Worm (Caenorhabditis elegans) whole organism, young adult: ENCODE results near the gene mdt-10.
A peak's percentile ranks its signal among the peaks of the same experiment; 100 is the strongest.

ENCODE experiments used
- B0336.3 ChIP-seq: fragments of 200-800 bp; sonication (Bioruptor generic); IDR thresholded peaks from 2 replicates; pipeline ENCODE4 v1.3.6; 2022; ENCODE audit warnings: missing genetic modification characterization, missing compliant biosample characterization
- C17E4.6 ChIP-seq: fragments of 200-800 bp; sonication (Bioruptor generic); IDR thresholded peaks from 2 replicates; pipeline ENCODE4 v1.3.6; 2022; ENCODE audit warnings: missing genetic modification reagents, missing genetic modification characterization, missing compliant biosample characterization
- F22D6.2 ChIP-seq: sonication (generic microtip); optimal IDR thresholded peaks from 2 replicates; lab custom pipeline; 2016; ENCODE audit warnings: mild to moderate bottlenecking, missing genetic modification characterization, missing compliant biosample characterization
- F52B5.7 ChIP-seq: sonication (generic microtip); optimal IDR thresholded peaks from 2 replicates; lab custom pipeline; 2016; ENCODE audit warnings: mild to moderate bottlenecking, missing genetic modification characterization, missing compliant biosample characterization
- F55B11.4 ChIP-seq: sonication (generic microtip); optimal IDR thresholded peaks from 2 replicates; lab custom pipeline; 2016; ENCODE audit warnings: missing compliant biosample characterization, missing genetic modification characterization, borderline replicate concordance; ENCODE audit not compliant: insufficient read depth
- F57C9.4 ChIP-seq: sonication (generic microtip); optimal IDR thresholded peaks from 2 replicates; lab custom pipeline; 2017; ENCODE audit warnings: mild to moderate bottlenecking, missing genetic modification characterization, missing compliant biosample characterization
- K12H6.12 ChIP-seq: fragments of 200-800 bp; sonication (Bioruptor generic); optimal IDR thresholded peaks from 2 replicates; lab custom pipeline; 2018; ENCODE audit warnings: mild to moderate bottlenecking, missing genetic modification characterization, missing compliant biosample characterization
- T07F8.4 ChIP-seq: sonication (generic microtip); optimal IDR thresholded peaks from 2 replicates; lab custom pipeline; 2016; ENCODE audit warnings: mild to moderate bottlenecking, missing genetic modification characterization, moderate library complexity, missing compliant biosample characterization
- Y53F4B.3 ChIP-seq: fragments of 200-800 bp; sonication (Bioruptor generic); IDR thresholded peaks from 2 replicates; pipeline ENCODE4 v1.3.6; 2022; ENCODE audit warnings: missing genetic modification reagents, missing genetic modification characterization, missing compliant biosample characterization
- Y53G8AR.9 ChIP-seq: fragments of 200-800 bp; sonication (Bioruptor generic); conservative IDR thresholded peaks from 2 replicates; pipeline ENCODE4 v1.3.6; 2022; ENCODE audit warnings: missing genetic modification reagents, missing genetic modification characterization, missing compliant biosample characterization
- Y95B8A.8 ChIP-seq: fragments of 200-800 bp; sonication (Bioruptor generic); IDR thresholded peaks from 2 replicates; pipeline ENCODE4 v1.3.6; 2022; ENCODE audit warnings: missing genetic modification reagents, missing genetic modification characterization, missing compliant biosample characterization
- akir-1 ChIP-seq: fragments of 200-800 bp; sonication (Bioruptor generic); optimal IDR thresholded peaks from 2 replicates; lab custom pipeline; 2018; ENCODE audit warnings: mild to moderate bottlenecking, missing genetic modification characterization, moderate library complexity, missing compliant biosample characterization
- atf-7 ChIP-seq: sonication (generic microtip); optimal IDR thresholded peaks from 2 replicates; lab custom pipeline; 2017; ENCODE audit warnings: mild to moderate bottlenecking, missing genetic modification characterization, missing compliant biosample characterization
- attf-3 ChIP-seq: fragments of 200-800 bp; sonication (Bioruptor generic); conservative IDR thresholded peaks from 2 replicates; pipeline ENCODE4 v1.3.6; 2022; ENCODE audit warnings: missing genetic modification reagents, missing genetic modification characterization, missing compliant biosample characterization
- attf-5 ChIP-seq: fragments of 200-800 bp; sonication (Bioruptor generic); optimal IDR thresholded peaks from 2 replicates; lab custom pipeline; 2018; ENCODE audit warnings: mild to moderate bottlenecking, missing genetic modification characterization, missing compliant biosample characterization
- ccch-3 ChIP-seq: fragments of 200-800 bp; sonication (Bioruptor generic); optimal IDR thresholded peaks from 2 replicates; lab custom pipeline; 2018; ENCODE audit warnings: mild to moderate bottlenecking, missing genetic modification characterization, missing compliant biosample characterization
- cebp-2 ChIP-seq: fragments of 200-800 bp; sonication (Bioruptor generic); IDR thresholded peaks from 2 replicates; pipeline ENCODE4 v1.3.6; 2022; ENCODE audit warnings: missing genetic modification characterization, missing compliant biosample characterization
- ceh-100 ChIP-seq: fragments of 200-800 bp; sonication (Bioruptor generic); IDR thresholded peaks from 2 replicates; pipeline ENCODE4 v1.3.6; 2022; ENCODE audit warnings: missing genetic modification reagents, missing genetic modification characterization, missing compliant biosample characterization
- ceh-40 ChIP-seq: fragments of 200-800 bp; sonication (Bioruptor generic); IDR thresholded peaks from 2 replicates; pipeline ENCODE4 v1.3.6; 2022; ENCODE audit warnings: missing genetic modification characterization, missing compliant biosample characterization
- egl-44 ChIP-seq: fragments of 200-800 bp; sonication (Bioruptor generic); IDR thresholded peaks from 2 replicates; pipeline ENCODE4 v1.3.6; 2022; ENCODE audit warnings: missing genetic modification reagents, missing genetic modification characterization, missing compliant biosample characterization
- ekl-4 ChIP-seq: fragments of 200-800 bp; sonication (Bioruptor generic); IDR thresholded peaks from 2 replicates; pipeline ENCODE4 v1.3.6; 2022; ENCODE audit warnings: missing genetic modification reagents, missing genetic modification characterization, missing compliant biosample characterization
- ets-4 ChIP-seq: fragments of 200-800 bp; sonication (Bioruptor generic); optimal IDR thresholded peaks from 2 replicates; lab custom pipeline; 2018; ENCODE audit warnings: mild to moderate bottlenecking, missing genetic modification characterization, missing compliant biosample characterization
- hlh-26 ChIP-seq: fragments of 200-800 bp; sonication (Bioruptor generic); conservative IDR thresholded peaks from 2 replicates; pipeline ENCODE4 v1.3.6; 2022; ENCODE audit warnings: missing genetic modification reagents, missing genetic modification characterization, missing compliant biosample characterization
- hrde-1 ChIP-seq: sonication (generic microtip); optimal IDR thresholded peaks from 2 replicates; lab custom pipeline; 2016; ENCODE audit warnings: missing genetic modification characterization, mild to moderate bottlenecking, missing compliant biosample characterization, moderate library complexity, missing genotype, missing genetic modification reagents, borderline replicate concordance
- let-526 ChIP-seq: fragments of 200-800 bp; sonication (Bioruptor generic); IDR thresholded peaks from 2 replicates; pipeline ENCODE4 v1.3.6; 2022; ENCODE audit warnings: missing genetic modification reagents, missing genetic modification characterization, missing compliant biosample characterization
- lin-26 ChIP-seq: fragments of 200-800 bp; sonication (Bioruptor generic); IDR thresholded peaks from 2 replicates; pipeline ENCODE4 v1.3.6; 2022; ENCODE audit warnings: missing genetic modification reagents, missing genetic modification characterization, missing compliant biosample characterization
- madf-10 ChIP-seq: sonication (generic microtip); optimal IDR thresholded peaks from 2 replicates; lab custom pipeline; 2016; ENCODE audit warnings: mild to moderate bottlenecking, missing genetic modification characterization, missing compliant biosample characterization
- madf-3 ChIP-seq: fragments of 200-800 bp; sonication (Bioruptor generic); IDR thresholded peaks from 2 replicates; pipeline ENCODE4 v1.3.6; 2022; ENCODE audit warnings: missing genetic modification reagents, missing genetic modification characterization, missing compliant biosample characterization
- snpc-1.3 ChIP-seq: sonication (generic microtip); optimal IDR thresholded peaks from 2 replicates; lab custom pipeline; 2017; ENCODE audit warnings: missing genetic modification characterization, mild to moderate bottlenecking, missing compliant biosample characterization, antibody characterized with exemption, moderate library complexity, missing genotype, missing genetic modification reagents; ENCODE audit not compliant: insufficient read depth
- sptf-2 ChIP-seq: fragments of 200-800 bp; sonication (Bioruptor generic); optimal IDR thresholded peaks from 2 replicates; lab custom pipeline; 2018; ENCODE audit warnings: mild to moderate bottlenecking, missing genetic modification characterization, missing compliant biosample characterization
- unc-130 ChIP-seq: sonication (generic microtip); optimal IDR thresholded peaks from 2 replicates; lab custom pipeline; 2016; ENCODE audit warnings: missing genetic modification reagents, missing genetic modification characterization, missing compliant biosample characterization
- zfh-2 ChIP-seq: fragments of 200-800 bp; sonication (Bioruptor generic); conservative IDR thresholded peaks from 2 replicates; pipeline ENCODE4 v1.3.6; 2022; ENCODE audit warnings: missing genetic modification reagents, missing genetic modification characterization, missing compliant biosample characterization
- ztf-3 ChIP-seq: fragments of 200-800 bp; sonication (Bioruptor generic); optimal IDR thresholded peaks from 2 replicates; lab custom pipeline; 2018; ENCODE audit warnings: mild to moderate bottlenecking, missing genetic modification characterization, missing compliant biosample characterization

mdt-10 gene

ce11 chrII:7860221-7860928 lies 5.5 kb upstream of the mdt-10 start, which contains the start of gene lin-5 (continued):
- TF ChIP-seq unc-130 (GFP tag; lab: Kevin White, UChicago), result peak; percentile 82
- TF ChIP-seq hlh-26, result no peak
- TF ChIP-seq Y53G8AR.9 (GFP tag; lab: Robert Waterston, UW), result peak; percentile 73; the same call in 1 of the 2 replicates
- no peak for TF ChIP-seq egl-44 (GFP tag; lab: Robert Waterston, UW)
- no peak for TF ChIP-seq T07F8.4 (tag; lab: Kevin White, UChicago)
- no peak for TF ChIP-seq ztf-3
- TF ChIP-seq zfh-2 (GFP tag; lab: Robert Waterston, UW), result no peak
- TF ChIP-seq F57C9.4 (tag; lab: Kevin White, UChicago), result no peak
- no peak for TF ChIP-seq F52B5.7
- peak; percentile 70 for TF ChIP-seq ekl-4 (GFP tag; lab: Robert Waterston, UW)
- no peak for TF ChIP-seq lin-26 (GFP tag; lab: Robert Waterston, UW)
- TF ChIP-seq Y95B8A.8 (GFP tag; lab: Robert Waterston, UW), result peak; percentile 69; the same call in 1 of the 2 replicates
- no peak for TF ChIP-seq ccch-3 (GFP tag; lab: Kevin White, UChicago)
- no peak for TF ChIP-seq F22D6.2 (tag; lab: Kevin White, UChicago)
- TF ChIP-seq madf-3, result 0 out of 2 replicates have a peak, but pooled peaks have one; percentile 48
- no peak for TF ChIP-seq akir-1 (GFP tag; lab: Kevin White, UChicago)
- TF ChIP-seq cebp-2 (GFP tag; lab: Robert Waterston, UW), result no peak
- no peak for TF ChIP-seq ceh-40 (GFP tag; lab: Robert Waterston, UW)
- no peak for TF ChIP-seq atf-7 (tag; lab: Kevin White, UChicago)
- no peak for TF ChIP-seq ets-4 (GFP tag; lab: Kevin White, UChicago)
- TF ChIP-seq B0336.3 (GFP tag; lab: Robert Waterston, UW), result peak; percentile 71; the same call in 1 of the 2 replicates
- TF ChIP-seq madf-10, result no peak
- TF ChIP-seq, all 124 proteins: peak for 38

- TF ChIP-seq let-526 (GFP tag; lab: Robert Waterston, UW), result no peak
- TF ChIP-seq Y53F4B.3 (GFP tag; lab: Robert Waterston, UW), result no peak
- TF ChIP-seq lin-26 (GFP tag; lab: Robert Waterston, UW), result no peak
- TF ChIP-seq hrde-1 (tag; lab: Kevin White, UChicago), result no peak
- no peak for TF ChIP-seq snpc-1.3 (tag; lab: Kevin White, UChicago)
- TF ChIP-seq F55B11.4 (tag; lab: Kevin White, UChicago), result no peak
- TF ChIP-seq C17E4.6 (GFP tag; lab: Robert Waterston, UW), result no peak
Measured at ce11 chrII:7858101-7858500, 3.3 kb upstream of the mdt-10 start, which contains the start of gene sds-22. Gene sds-22, plus strand, starts transcription at chrII:7858401.

ce11 chrII:7857485-7858010 lies 2.7 kb upstream of the mdt-10 start, which contains the start of the genes cec-3 and T09A5.15:
Gene cec-3, minus strand, starts transcription at chrII:7857600.
Gene T09A5.15, plus strand, starts transcription at chrII:7857960.
- TF ChIP-seq K12H6.12 (tag; lab: Kevin White, UChicago) (peak; percentile 28), attf-3 (peak; percentile 97), sptf-2 (GFP tag; lab: Kevin White, UChicago) (no peak), attf-5 (GFP tag; lab: Kevin White, UChicago) (peak; percentile 1), ceh-100 (GFP tag; lab: Robert Waterston, UW) (peak; percentile 78)
